Worm (Caenorhabditis elegans) whole organism, L3 larva: ENCODE measurements around the gene sra-4.
A peak's percentile ranks its signal among the peaks of the same experiment; 100 is the strongest.

Experiments
- R02D3.7 ChIP-seq: fragments of 150-350 bp; optimal IDR thresholded peaks from 2 replicates; lab custom pipeline; 2014; ENCODE audit warnings: missing biosample characterization, missing genetic modification characterization
- ama-1 ChIP-seq: fragments of 150-350 bp; optimal IDR thresholded peaks from 2 replicates; lab custom pipeline; 2018
- ceh-16 ChIP-seq: sonication (generic microtip); optimal IDR thresholded peaks from 2 replicates; lab custom pipeline; 2017; ENCODE audit warnings: missing biosample characterization, missing genetic modification characterization
- ceh-28 ChIP-seq: fragments of 150-350 bp; optimal IDR thresholded peaks from 2 replicates; lab custom pipeline; 2014; ENCODE audit warnings: missing biosample characterization, missing genetic modification reagents, missing genetic modification characterization
- ceh-82 ChIP-seq: fragments of 150-350 bp; optimal IDR thresholded peaks from 2 replicates; lab custom pipeline; 2014; ENCODE audit warnings: missing biosample characterization, missing genetic modification characterization
- ceh-9 ChIP-seq: sonication (generic microtip); optimal IDR thresholded peaks from 2 replicates; lab custom pipeline; 2018; ENCODE audit warnings: missing biosample characterization, missing genetic modification characterization
- egl-27 ChIP-seq: sonication (generic microtip); optimal IDR thresholded peaks from 4 replicates; lab custom pipeline; 2017; ENCODE audit warnings: missing biosample characterization, missing genetic modification reagents, missing genetic modification characterization
- elt-1 ChIP-seq: fragments of 150-350 bp; optimal IDR thresholded peaks from 2 replicates; lab custom pipeline; 2014; ENCODE audit warnings: missing biosample characterization, missing genetic modification characterization
- elt-2 ChIP-seq: sonication (generic microtip); optimal IDR thresholded peaks from 2 replicates; lab custom pipeline; 2016; ENCODE audit warnings: missing genetic modification reagents, mild to moderate bottlenecking, missing genetic modification characterization, missing compliant biosample characterization
- elt-3 ChIP-seq, 3 experiments: fragments of 150-350 bp in 1 of 3; sonication (generic microtip) in 2 of 3; optimal IDR thresholded peaks; 2 replicates in 2 of 3; 4 replicates in 1 of 3; lab custom pipeline; 2014 to 2017; ENCODE audit warnings: missing biosample characterization in 3 of 3, missing genetic modification characterization in 3 of 3
- eor-1 ChIP-seq, 2 experiments: fragments of 150-350 bp; optimal IDR thresholded peaks; 2 replicates each; lab custom pipeline; 2014 to 2018; ENCODE audit warnings: missing biosample characterization in 2 of 2, missing genetic modification characterization in 2 of 2
- fkh-10 ChIP-seq: sonication (generic microtip); optimal IDR thresholded peaks from 2 replicates; lab custom pipeline; 2017; ENCODE audit warnings: missing biosample characterization, missing genetic modification reagents, missing genetic modification characterization
- fkh-2 ChIP-seq: fragments of 150-350 bp; optimal IDR thresholded peaks from 2 replicates; lab custom pipeline; 2014; ENCODE audit warnings: missing biosample characterization, missing genetic modification reagents, missing genetic modification characterization
- fos-1 ChIP-seq: fragments of 150-350 bp; optimal IDR thresholded peaks from 2 replicates; lab custom pipeline; 2014; ENCODE audit warnings: missing biosample characterization, missing genetic modification characterization
- jun-1 ChIP-seq: fragments of 150-350 bp; optimal IDR thresholded peaks from 2 replicates; lab custom pipeline; 2014; ENCODE audit warnings: missing biosample characterization, missing genetic modification reagents, missing genetic modification characterization
- lin-15B ChIP-seq: fragments of 150-350 bp; optimal IDR thresholded peaks from 2 replicates; lab custom pipeline; 2014; ENCODE audit warnings: missing biosample characterization, missing genetic modification characterization
- lin-39 ChIP-seq: fragments of 150-350 bp; optimal IDR thresholded peaks from 2 replicates; lab custom pipeline; 2018; ENCODE audit warnings: missing biosample characterization, missing genetic modification reagents, missing genetic modification characterization
- lsy-12 ChIP-seq: sonication (generic microtip); optimal IDR thresholded peaks from 2 replicates; lab custom pipeline; 2016; ENCODE audit warnings: mild to moderate bottlenecking, missing genetic modification characterization, missing compliant biosample characterization
- mdl-1 ChIP-seq: fragments of 150-350 bp; optimal IDR thresholded peaks from 2 replicates; lab custom pipeline; 2014; ENCODE audit warnings: missing biosample characterization, missing genetic modification characterization
- nhr-11 ChIP-seq: fragments of 150-350 bp; optimal IDR thresholded peaks from 2 replicates; lab custom pipeline; 2014; ENCODE audit warnings: missing biosample characterization, missing genetic modification characterization
- nhr-12 ChIP-seq: fragments of 150-350 bp; optimal IDR thresholded peaks from 2 replicates; lab custom pipeline; 2014; ENCODE audit warnings: missing biosample characterization, missing genetic modification characterization
- nhr-23 ChIP-seq: fragments of 150-350 bp; optimal IDR thresholded peaks from 2 replicates; lab custom pipeline; 2014; ENCODE audit warnings: missing biosample characterization, missing genetic modification reagents, missing genetic modification characterization
- nhr-237 ChIP-seq: fragments of 150-350 bp; optimal IDR thresholded peaks from 2 replicates; lab custom pipeline; 2014; ENCODE audit warnings: missing biosample characterization, missing genetic modification characterization
- nhr-25 ChIP-seq: sonication (generic microtip); optimal IDR thresholded peaks from 2 replicates; lab custom pipeline; 2017; ENCODE audit warnings: missing biosample characterization, missing genetic modification characterization
- nhr-28 ChIP-seq: fragments of 150-350 bp; optimal IDR thresholded peaks from 2 replicates; lab custom pipeline; 2014; ENCODE audit warnings: missing biosample characterization, missing genetic modification characterization
- nhr-43 ChIP-seq: sonication (generic microtip); optimal IDR thresholded peaks from 2 replicates; lab custom pipeline; 2016; ENCODE audit warnings: mild to moderate bottlenecking, missing genetic modification characterization, missing compliant biosample characterization; ENCODE audit not compliant: poor library complexity, severe bottlenecking
- nhr-67 ChIP-seq: fragments of 150-350 bp; optimal IDR thresholded peaks from 2 replicates; lab custom pipeline; 2014; ENCODE audit warnings: missing biosample characterization, missing genetic modification characterization
- pha-4 ChIP-seq: fragments of 150-350 bp; optimal IDR thresholded peaks from 2 replicates; lab custom pipeline; 2014; ENCODE audit warnings: missing biosample characterization, missing genetic modification reagents, missing genetic modification characterization
- pqm-1 ChIP-seq: fragments of 150-350 bp; optimal IDR thresholded peaks from 2 replicates; lab custom pipeline; 2017; ENCODE audit warnings: missing biosample characterization, missing genetic modification characterization, inconsistent platforms
- sea-2 ChIP-seq: fragments of 150-350 bp; sonication (generic microtip); optimal IDR thresholded peaks from 4 replicates; lab custom pipeline; 2014; ENCODE audit warnings: missing biosample characterization, missing genetic modification reagents, missing genetic modification characterization
- skn-1 ChIP-seq: fragments of 150-350 bp; optimal IDR thresholded peaks from 2 replicates; lab custom pipeline; 2014; ENCODE audit warnings: missing biosample characterization, missing genetic modification characterization
- snpc-4 ChIP-seq: fragments of 150-350 bp; optimal IDR thresholded peaks from 2 replicates; lab custom pipeline; 2014; ENCODE audit warnings: missing biosample characterization, missing genetic modification characterization
- tbx-2 ChIP-seq: sonication (generic microtip); optimal IDR thresholded peaks from 2 replicates; lab custom pipeline; 2016; ENCODE audit warnings: mild to moderate bottlenecking, missing genetic modification characterization, missing compliant biosample characterization
- unc-39 ChIP-seq: sonication (generic microtip); optimal IDR thresholded peaks from 4 replicates; lab custom pipeline; 2017; ENCODE audit warnings: missing biosample characterization, missing genetic modification characterization
- unc-62 ChIP-seq: fragments of 150-350 bp; sonication (generic microtip); optimal IDR thresholded peaks from 4 replicates; lab custom pipeline; 2014; ENCODE audit warnings: missing biosample characterization, missing genetic modification reagents, missing genetic modification characterization
- ztf-4 ChIP-seq: fragments of 150-350 bp; optimal IDR thresholded peaks from 2 replicates; lab custom pipeline; 2014; ENCODE audit warnings: missing biosample characterization, missing genetic modification characterization

Gene sra-4

DNA sequence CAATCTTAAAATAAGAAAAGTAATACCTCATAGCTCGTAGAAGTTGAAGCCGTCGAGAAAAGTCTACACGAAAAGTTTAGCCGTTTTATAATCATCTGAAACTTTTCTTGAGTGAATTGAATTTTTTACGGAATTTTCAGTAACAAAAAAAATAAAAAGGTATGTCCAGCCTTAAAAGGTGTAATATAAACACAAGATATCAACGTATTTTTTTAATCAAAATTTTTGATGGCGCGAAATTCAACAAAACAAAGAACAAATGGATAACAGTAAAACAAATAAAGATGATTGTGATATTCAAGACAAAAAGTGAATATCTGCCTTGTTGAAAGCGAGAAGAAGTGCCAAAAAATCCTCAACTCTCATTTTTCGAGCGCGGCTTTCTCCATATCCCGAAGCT lies 47.0 kb upstream of the sra-4 start, which contains the start of gene eral-1:
Gene eral-1 (minus strand): TSS at position 101 of the 400 bp plus-strand sequence.
- no peak for TF ChIP-seq fos-1 (tag; lab: Kevin White, UChicago)
- TF ChIP-seq R02D3.7 (tag; lab: Kevin White, UChicago): no peak
- TF ChIP-seq ama-1 (lab: Kevin White, UChicago): no peak
- TF ChIP-seq lsy-12 (tag; lab: Kevin White, UChicago): no peak
- no peak for TF ChIP-seq jun-1 (tag; lab: Kevin White, UChicago)
- no peak for TF ChIP-seq nhr-67 (tag; lab: Kevin White, UChicago)
- TF ChIP-seq nhr-12 (tag; lab: Kevin White, UChicago): no peak
- TF ChIP-seq sea-2 (GFP tag; lab: Kevin White, UChicago): no peak
- no peak for TF ChIP-seq ceh-28
- TF ChIP-seq nhr-23 (tag; lab: Kevin White, UChicago): no peak
- TF ChIP-seq unc-39 (tag; lab: Kevin White, UChicago): no peak
- no peak for TF ChIP-seq nhr-43 (tag; lab: Kevin White, UChicago)
- TF ChIP-seq snpc-4 (tag; lab: Kevin White, UChicago): no peak
- TF ChIP-seq mdl-1 (tag; lab: Kevin White, UChicago): no peak
- TF ChIP-seq egl-27 (tag; lab: Kevin White, UChicago): no peak
- TF ChIP-seq ceh-16 (tag; lab: Kevin White, UChicago): no peak
- TF ChIP-seq fkh-2: no peak
- TF ChIP-seq eor-1 (tag; optimal IDR thresholded peaks at IDR 0.05; lab: Kevin White, UChicago): no peak
- no peak for TF ChIP-seq skn-1 (tag; lab: Kevin White, UChicago)
- TF ChIP-seq lin-39 (tag; lab: Kevin White, UChicago): no peak
- TF ChIP-seq, all 47 proteins: peak for 0

DNA sequence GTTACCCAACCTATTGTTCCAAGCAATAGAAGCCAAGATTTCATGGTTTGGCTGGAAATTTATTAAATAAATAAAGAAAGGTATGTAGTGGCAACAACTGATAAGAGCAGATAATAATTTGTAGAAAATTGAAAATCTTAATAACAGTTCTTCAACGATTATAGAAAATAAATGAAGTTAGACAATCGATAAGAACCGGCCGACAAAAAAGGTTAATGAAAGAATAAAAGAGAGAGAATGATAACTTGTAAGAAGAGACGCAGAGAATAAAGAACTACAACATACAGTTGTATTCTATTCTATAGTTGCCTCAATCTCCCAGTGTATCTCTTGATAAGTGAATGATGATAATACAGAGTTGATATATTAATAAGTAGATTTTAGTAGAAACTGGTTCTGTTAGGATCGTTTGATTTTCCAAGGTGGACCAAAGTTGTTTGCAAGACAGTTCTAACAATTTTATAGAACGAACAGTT lies 44.1 kb upstream of the sra-4 start, which contains the start of gene ugt-58:
Gene ugt-58 (minus strand): TSS at position 51 of the 476 bp plus-strand sequence.
- no peak for TF ChIP-seq skn-1 (tag; lab: Kevin White, UChicago)
- no peak for TF ChIP-seq elt-1 (tag; lab: Kevin White, UChicago)
- TF ChIP-seq ceh-28: peak; percentile 64
- no peak for TF ChIP-seq ceh-82 (tag; lab: Kevin White, UChicago)
- peak in 1 of 3 experiments; percentile 49 for TF ChIP-seq elt-3 (tag; optimal IDR thresholded peaks at IDR 0.05; lab: Kevin White, UChicago)
- TF ChIP-seq unc-62 (GFP tag; lab: Kevin White, UChicago): no peak
- TF ChIP-seq elt-2 (tag; lab: Kevin White, UChicago): peak; percentile 66
- no peak for TF ChIP-seq unc-39 (tag; lab: Kevin White, UChicago)
- no peak for TF ChIP-seq lin-15B (tag; lab: Kevin White, UChicago)
- no peak for TF ChIP-seq fkh-10 (GFP tag; lab: Kevin White, UChicago)
- no peak for TF ChIP-seq ztf-4
- no peak for TF ChIP-seq pqm-1
- TF ChIP-seq mdl-1 (tag; lab: Kevin White, UChicago): no peak
- no peak for TF ChIP-seq lsy-12 (tag; lab: Kevin White, UChicago)
- TF ChIP-seq tbx-2: no peak
- peak; percentile 57 for TF ChIP-seq nhr-23 (tag; lab: Kevin White, UChicago)
- TF ChIP-seq nhr-11 (tag; lab: Kevin White, UChicago): peak; percentile 31
- peak; percentile 7 for TF ChIP-seq nhr-25 (tag; lab: Kevin White, UChicago)
- TF ChIP-seq nhr-67 (tag; lab: Kevin White, UChicago): no peak

DNA sequence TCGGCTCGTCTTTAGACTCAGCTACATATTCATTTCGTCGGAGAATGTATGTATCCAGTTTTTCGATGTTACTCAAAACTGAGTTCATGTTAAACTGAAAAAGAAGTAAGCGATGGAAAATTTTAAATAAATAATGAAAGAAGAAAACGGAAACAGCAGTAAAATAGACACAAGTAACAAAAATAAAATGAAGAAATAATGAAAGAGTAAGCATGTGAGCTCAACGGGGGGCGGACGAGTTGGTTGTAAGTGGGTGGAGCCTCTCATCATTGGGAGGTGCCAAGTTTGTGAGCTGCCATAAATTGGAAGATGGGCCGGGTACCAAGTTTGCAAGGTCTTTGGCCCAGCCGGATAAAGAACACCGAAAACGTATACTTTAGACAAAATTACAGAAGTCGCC lies 40.8 kb upstream of the sra-4 start, which contains the start of gene wee-1.1:
Gene wee-1.1 (minus strand): TSS at position 101 of the 400 bp plus-strand sequence.
- TF ChIP-seq ceh-82 (tag; lab: Kevin White, UChicago) (no peak), nhr-23 (tag; lab: Kevin White, UChicago) (no peak), mdl-1 (tag; lab: Kevin White, UChicago) (no peak), nhr-28 (tag; lab: Kevin White, UChicago) (no peak), lin-39 (tag; lab: Kevin White, UChicago) (no peak), nhr-43 (tag; lab: Kevin White, UChicago) (no peak), nhr-237 (tag; lab: Kevin White, UChicago) (no peak), sea-2 (GFP tag; lab: Kevin White, UChicago) (no peak), unc-39 (tag; lab: Kevin White, UChicago) (no peak)

DNA sequence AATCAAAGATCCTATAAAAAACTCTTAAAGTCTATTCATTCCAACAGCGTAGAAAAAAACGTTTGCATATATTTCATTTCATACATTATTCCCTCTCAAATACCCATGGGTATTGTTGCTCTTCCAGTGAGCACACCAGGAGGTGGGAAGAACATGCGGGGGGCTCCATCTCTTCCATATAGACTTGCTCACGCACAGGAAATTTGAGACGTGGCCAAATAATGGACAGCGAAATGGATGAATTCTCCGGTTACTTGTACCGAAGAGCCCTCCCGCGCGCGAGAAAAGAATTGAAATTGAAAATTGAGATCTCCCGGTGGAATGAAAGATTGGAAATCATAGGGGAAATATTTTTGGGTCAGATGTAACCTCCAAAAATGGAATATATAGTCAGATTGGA lies 34.9 kb upstream of the sra-4 start:
- TF ChIP-seq ceh-9 (tag; lab: Kevin White, UChicago) (no peak), pha-4 (peak; percentile 2)
